Fruit fly (Drosophila melanogaster) whole organism, embryonic: Measurements from ENCODE around the gene CG12609.
A peak's percentile ranks its signal among the peaks of the same experiment; 100 is the strongest.

Experiments
- Atf-2 ChIP-seq: fragments of 200-800 bp; sonication (Bioruptor generic); optimal IDR thresholded peaks from 2 replicates; lab custom pipeline; 2016; ENCODE audit warnings: missing biosample characterization, missing genetic modification characterization
- Blimp-1 ChIP-seq: fragments of 200-800 bp; sonication (Bioruptor generic); optimal IDR thresholded peaks from 3 replicates; lab custom pipeline; 2018; ENCODE audit warnings: missing biosample characterization, missing genetic modification characterization, mild to moderate bottlenecking, moderate library complexity, missing genetic modification reagents
- Bteb2 ChIP-seq: fragments of 200-800 bp; sonication (Bioruptor generic); optimal IDR thresholded peaks from 2 replicates; lab custom pipeline; 2016; ENCODE audit warnings: missing biosample characterization, missing genetic modification characterization
- CG10654 ChIP-seq: fragments of 200-800 bp; sonication (Bioruptor generic); optimal IDR thresholded peaks from 2 replicates; lab custom pipeline; 2016; ENCODE audit warnings: missing biosample characterization, missing genetic modification characterization
- CG11085 ChIP-seq: fragments of 200-800 bp; sonication (Bioruptor generic); IDR thresholded peaks from 2 replicates; pipeline ENCODE4 v1.3.6; 2022; ENCODE audit warnings: missing biosample characterization, missing genetic modification characterization
- CG11696 ChIP-seq: fragments of 200-800 bp; sonication (Bioruptor generic); IDR thresholded peaks from 2 replicates; pipeline ENCODE4 v1.3.6; 2022; ENCODE audit warnings: missing biosample characterization, missing genetic modification characterization
- CG13894 ChIP-seq: fragments of 200-800 bp; sonication (Bioruptor generic); optimal IDR thresholded peaks from 3 replicates; lab custom pipeline; 2018; ENCODE audit warnings: missing biosample characterization, mild to moderate bottlenecking, missing genetic modification characterization, moderate library complexity
- CG18011 ChIP-seq: fragments of 200-800 bp; sonication (Bioruptor generic); optimal IDR thresholded peaks from 2 replicates; lab custom pipeline; 2017; ENCODE audit warnings: missing biosample characterization, missing genetic modification characterization, mild to moderate bottlenecking, moderate library complexity, missing genotype
- CG2678 ChIP-seq: fragments of 200-800 bp; sonication (Bioruptor generic); optimal IDR thresholded peaks from 3 replicates; lab custom pipeline; 2019; ENCODE audit warnings: missing biosample characterization, mild to moderate bottlenecking, missing genetic modification characterization, moderate library complexity
- CG32532 ChIP-seq: fragments of 200-800 bp; sonication (Bioruptor generic); IDR thresholded peaks from 2 replicates; pipeline ENCODE4 v1.3.6; 2022; ENCODE audit warnings: missing biosample characterization, missing genetic modification characterization
- CG34224 ChIP-seq: fragments of 200-800 bp; sonication (Bioruptor generic); IDR thresholded peaks from 3 replicates; pipeline ENCODE4 v1.3.6; 2022; ENCODE audit warnings: missing biosample characterization, missing genetic modification characterization; ENCODE audit not compliant: partially characterized antibody
- CG4328 ChIP-seq: fragments of 200-800 bp; sonication (Bioruptor generic); optimal IDR thresholded peaks from 3 replicates; lab custom pipeline; 2017; ENCODE audit warnings: missing biosample characterization, missing genetic modification reagents, missing genetic modification characterization
- CG43689 ChIP-seq: fragments of 200-800 bp; sonication (Bioruptor generic); IDR thresholded peaks from 2 replicates; pipeline ENCODE4 v1.3.6; 2022; ENCODE audit warnings: missing biosample characterization, missing genetic modification characterization
- CG4707 ChIP-seq: fragments of 200-800 bp; sonication (Bioruptor generic); optimal IDR thresholded peaks from 2 replicates; lab custom pipeline; 2018; ENCODE audit warnings: missing biosample characterization, mild to moderate bottlenecking, missing genetic modification characterization, moderate library complexity
- CG6854 ChIP-seq: fragments of 200-800 bp; sonication (Bioruptor generic); optimal IDR thresholded peaks from 3 replicates; lab custom pipeline; 2017; ENCODE audit warnings: missing biosample characterization, mild to moderate bottlenecking, missing genetic modification characterization
- CG7556 ChIP-seq: fragments of 200-800 bp; sonication (Bioruptor generic); optimal IDR thresholded peaks from 2 replicates; lab custom pipeline; 2017; ENCODE audit warnings: missing biosample characterization, mild to moderate bottlenecking, missing genetic modification characterization
- CG8388 ChIP-seq: fragments of 200-800 bp; sonication (Bioruptor generic); optimal IDR thresholded peaks from 2 replicates; lab custom pipeline; 2019; ENCODE audit warnings: missing biosample characterization, mild to moderate bottlenecking, missing genetic modification characterization, moderate library complexity
- CTCF ChIP-seq: fragments of 200-800 bp; sonication (Bioruptor generic); optimal IDR thresholded peaks from 2 replicates; lab custom pipeline; 2017; ENCODE audit warnings: missing biosample characterization, mild to moderate bottlenecking, missing genetic modification characterization, moderate library complexity
- Deaf1 ChIP-seq: fragments of 200-800 bp; optimal IDR thresholded peaks from 3 replicates; lab custom pipeline; 2019; ENCODE audit warnings: missing biosample characterization, mild to moderate bottlenecking, missing genetic modification characterization, moderate library complexity
- Dip2 ChIP-seq: fragments of 200-800 bp; sonication (Bioruptor generic); IDR thresholded peaks from 2 replicates; pipeline ENCODE4 v1.3.6; 2022; ENCODE audit warnings: missing biosample characterization, missing genetic modification characterization
- Drgx ChIP-seq: fragments of 200-800 bp; sonication (Bioruptor generic); IDR thresholded peaks from 2 replicates; pipeline ENCODE4 v1.3.6; 2022; ENCODE audit warnings: missing biosample characterization, missing genetic modification characterization
- Ets65A ChIP-seq: fragments of 200-800 bp; sonication (Bioruptor generic); peaks from one replicate; lab custom pipeline; 2016; ENCODE audit warnings: missing biosample characterization, missing genetic modification characterization
- MESR4 ChIP-seq: fragments of 200-800 bp; sonication (Bioruptor generic); optimal IDR thresholded peaks from 2 replicates; lab custom pipeline; 2018; ENCODE audit warnings: missing biosample characterization, mild to moderate bottlenecking, missing genetic modification characterization, moderate library complexity
- Max ChIP-seq: fragments of 200-800 bp; sonication (Bioruptor generic); optimal IDR thresholded peaks from 2 replicates; lab custom pipeline; 2016; ENCODE audit warnings: missing biosample characterization, mild to moderate bottlenecking, missing genetic modification characterization
- Neu2 ChIP-seq: fragments of 200-800 bp; sonication (Bioruptor generic); optimal IDR thresholded peaks from 3 replicates; lab custom pipeline; 2016; ENCODE audit warnings: missing biosample characterization, missing genetic modification characterization, borderline replicate concordance
- Nf-YC ChIP-seq: fragments of 200-800 bp; optimal IDR thresholded peaks from 3 replicates; lab custom pipeline; 2019; ENCODE audit warnings: missing biosample characterization, mild to moderate bottlenecking, missing genetic modification characterization, moderate library complexity
- PHDP ChIP-seq: fragments of 200-800 bp; sonication (Bioruptor generic); optimal IDR thresholded peaks from 3 replicates; lab custom pipeline; 2018; ENCODE audit warnings: missing biosample characterization, mild to moderate bottlenecking, missing genetic modification characterization, moderate library complexity
- TFAM ChIP-seq: fragments of 200-800 bp; sonication (Bioruptor generic); optimal IDR thresholded peaks from 2 replicates; lab custom pipeline; 2017; ENCODE audit warnings: missing biosample characterization, missing genetic modification characterization, inconsistent platforms
- ab ChIP-seq: fragments of 200-800 bp; sonication (Bioruptor generic); optimal IDR thresholded peaks from 2 replicates; lab custom pipeline; 2016; ENCODE audit warnings: missing biosample characterization, missing genetic modification characterization
- al ChIP-seq: fragments of 200-800 bp; sonication (Bioruptor generic); IDR thresholded peaks from 2 replicates; pipeline ENCODE4 v1.3.6; 2022; ENCODE audit warnings: missing biosample characterization, missing genetic modification characterization
- ase ChIP-seq: fragments of 200-800 bp; sonication (Bioruptor generic); IDR thresholded peaks from 3 replicates; pipeline ENCODE4 v1.3.6; 2022; ENCODE audit warnings: missing biosample characterization, missing genetic modification characterization
- bigmax ChIP-seq: fragments of 200-800 bp; sonication (Bioruptor generic); optimal IDR thresholded peaks from 2 replicates; lab custom pipeline; 2018; ENCODE audit warnings: missing biosample characterization, mild to moderate bottlenecking, missing genetic modification characterization
- ci ChIP-seq: fragments of 200-800 bp; sonication (Bioruptor generic); IDR thresholded peaks from 3 replicates; pipeline ENCODE4 v1.3.6; 2022; ENCODE audit warnings: missing biosample characterization, missing genetic modification characterization
- dmrt99B ChIP-seq: fragments of 200-800 bp; sonication (Bioruptor generic); optimal IDR thresholded peaks from 2 replicates; lab custom pipeline; 2018; ENCODE audit warnings: missing biosample characterization, mild to moderate bottlenecking, missing genetic modification characterization, moderate library complexity
- gro ChIP-seq: fragments of 200-800 bp; sonication (Bioruptor generic); optimal IDR thresholded peaks from 2 replicates; lab custom pipeline; 2016; ENCODE audit warnings: missing biosample characterization, missing genetic modification characterization
- kay ChIP-seq: fragments of 200-800 bp; sonication (Bioruptor generic); optimal IDR thresholded peaks from 2 replicates; lab custom pipeline; 2016; ENCODE audit warnings: missing biosample characterization, missing genetic modification characterization
- ken ChIP-seq: fragments of 200-800 bp; sonication (Bioruptor generic); IDR thresholded peaks from 3 replicates; pipeline ENCODE4 v1.3.6; 2022; ENCODE audit warnings: missing biosample characterization, missing genetic modification characterization
- onecut ChIP-seq: fragments of 200-800 bp; sonication (Bioruptor generic); IDR thresholded peaks from 2 replicates; pipeline ENCODE4 v1.3.6; 2022; ENCODE audit warnings: missing biosample characterization, missing genetic modification characterization
- pb ChIP-seq: fragments of 200-800 bp; sonication (Bioruptor generic); optimal IDR thresholded peaks from 3 replicates; lab custom pipeline; 2016; ENCODE audit warnings: missing biosample characterization, missing genetic modification characterization
- pita ChIP-seq: fragments of 200-800 bp; sonication (Bioruptor generic); optimal IDR thresholded peaks from 2 replicates; lab custom pipeline; 2017; ENCODE audit warnings: missing biosample characterization, mild to moderate bottlenecking, missing genetic modification characterization
- stwl ChIP-seq: fragments of 200-800 bp; sonication (Bioruptor generic); optimal IDR thresholded peaks from 3 replicates; lab custom pipeline; 2018; ENCODE audit warnings: missing biosample characterization, mild to moderate bottlenecking, missing genetic modification characterization, moderate library complexity
- sug ChIP-seq: fragments of 200-800 bp; optimal IDR thresholded peaks from 2 replicates; lab custom pipeline; 2019; ENCODE audit warnings: missing biosample characterization, mild to moderate bottlenecking, missing genetic modification characterization, moderate library complexity
- tna ChIP-seq: fragments of 200-800 bp; sonication (Bioruptor generic); IDR thresholded peaks from 2 replicates; pipeline ENCODE4 v1.3.6; 2022; ENCODE audit warnings: missing biosample characterization, missing genetic modification characterization; ENCODE audit not compliant: partially characterized antibody
- tup ChIP-seq: fragments of 200-800 bp; sonication (Bioruptor generic); optimal IDR thresholded peaks from 2 replicates; lab custom pipeline; 2016; ENCODE audit warnings: missing biosample characterization, mild to moderate bottlenecking, missing genetic modification characterization, moderate library complexity
- tx ChIP-seq: fragments of 200-800 bp; sonication (Bioruptor generic); optimal IDR thresholded peaks from 2 replicates; lab custom pipeline; 2016; ENCODE audit warnings: missing biosample characterization, missing genetic modification characterization
- zen ChIP-seq: fragments of 200-800 bp; sonication (Bioruptor generic); optimal IDR thresholded peaks from 3 replicates; lab custom pipeline; 2018; ENCODE audit warnings: missing biosample characterization, mild to moderate bottlenecking, missing genetic modification characterization, moderate library complexity
- zfh1 ChIP-seq: fragments of 200-800 bp; sonication (Bioruptor generic); IDR thresholded peaks from 3 replicates; pipeline ENCODE4 v1.3.6; 2022; ENCODE audit warnings: missing biosample characterization, missing genetic modification characterization

The CG12609 gene

dm6 chrX:18725572-18725971, 22.5 kb downstream of the CG12609 start, which contains the start of gene CG42302:
TSS of gene CG42302 (minus strand) at chrX:18725672.
- TF ChIP-seq ab (GFP tag; lab: Kevin White, UChicago), result no peak
- TF ChIP-seq pb (GFP tag; lab: Kevin White, UChicago), result no peak
- no peak for TF ChIP-seq sug
- TF ChIP-seq Nf-YC (tag; lab: Kevin White, UChicago), result no peak
- no peak for TF ChIP-seq tup (GFP tag; lab: Kevin White, UChicago)
- no peak for TF ChIP-seq CG34224
- no peak for TF ChIP-seq al
- no peak for TF ChIP-seq CG4707
- TF ChIP-seq CG8388 (GFP tag; lab: Kevin White, UChicago), result no peak
- TF ChIP-seq tna (GFP tag; lab: Robert Waterston, UW), result no peak

- TF ChIP-seq PHDP, result no peak
- TF ChIP-seq Drgx (GFP tag; lab: Robert Waterston, UW), result no peak
- TF ChIP-seq onecut (GFP tag; lab: Robert Waterston, UW), result no peak
- TF ChIP-seq Atf-2 (GFP tag; lab: Kevin White, UChicago), result no peak
- TF ChIP-seq Bteb2 (GFP tag; lab: Kevin White, UChicago), result no peak
- no peak for TF ChIP-seq CG11696
- no peak for TF ChIP-seq zen
- TF ChIP-seq Max, result no peak
- TF ChIP-seq bigmax, result no peak
- TF ChIP-seq gro (GFP tag; lab: Kevin White, UChicago), result no peak
- TF ChIP-seq MESR4 (GFP tag; lab: Kevin White, UChicago), result no peak
- no peak for TF ChIP-seq CG10654 (GFP tag; lab: Kevin White, UChicago)
- TF ChIP-seq CG2678 (tag; lab: Kevin White, UChicago), result no peak
- no peak for TF ChIP-seq Neu2
- no peak for TF ChIP-seq CG6854
- no peak for TF ChIP-seq CG11085 (GFP tag; lab: Robert Waterston, UW)
- no peak for TF ChIP-seq CG7556 (GFP tag; lab: Kevin White, UChicago)
- TF ChIP-seq ken (GFP tag; lab: Robert Waterston, UW), result no peak
- TF ChIP-seq dmrt99B, result no peak
Observed at dm6 chrX:18709565-18709964, 38.5 kb downstream of the CG12609 start, which contains the start of gene Cyp308a1. TSS of gene Cyp308a1 (plus strand) at chrX:18709865.

- TF ChIP-seq Ets65A (GFP tag; lab: Kevin White, UChicago) (peak; percentile 43), Deaf1 (tag; lab: Kevin White, UChicago) (peak; percentile 84), zfh1 (GFP tag; lab: Robert Waterston, UW) (0 out of 3 replicates have a peak, but pooled peaks have one; percentile 28), CG18011 (GFP tag; lab: Kevin White, UChicago) (peak; percentile 51), CG32532 (GFP tag; lab: Robert Waterston, UW) (0 out of 2 replicates have a peak, but pooled peaks have one; percentile 14), TFAM (no peak), Blimp-1 (GFP tag; lab: Kevin White, UChicago) (peak; percentile 4), ci (0 out of 3 replicates have a peak, but pooled peaks have one; percentile 14), CTCF (GFP tag; lab: Kevin White, UChicago) (peak; percentile 89), ase (GFP tag; lab: Robert Waterston, UW) (no peak), CG6854 (no peak), Dip2 (peak; percentile 79), stwl (tag; lab: Kevin White, UChicago) (peak; percentile 29), CG4328 (GFP tag; lab: Kevin White, UChicago) (no peak), kay (GFP tag; lab: Kevin White, UChicago) (peak; percentile 61), tx (GFP tag; lab: Kevin White, UChicago) (no peak), pita (GFP tag; lab: Kevin White, UChicago) (peak; percentile 26), CG13894 (tag; lab: Kevin White, UChicago) (peak; percentile 16), CG43689 (GFP tag; lab: Robert Waterston, UW) (no peak)
Observed at dm6 chrX:18703875-18704274, 44.2 kb downstream of the CG12609 start.
